Fruit fly (Drosophila melanogaster) whole organism, embryonic: ENCODE results near the gene betaTub65B.

ENCODE experiments used
- Atf3 ChIP-seq: fragments of 200-800 bp; sonication (Bioruptor generic); optimal IDR thresholded peaks from 3 replicates; lab custom pipeline; 2016; ENCODE audit warnings: missing biosample characterization, missing genetic modification characterization
- Blimp-1 ChIP-seq: fragments of 200-800 bp; sonication (Bioruptor generic); optimal IDR thresholded peaks from 3 replicates; lab custom pipeline; 2018; ENCODE audit warnings: missing biosample characterization, missing genetic modification characterization, mild to moderate bottlenecking, moderate library complexity, missing genetic modification reagents
- CG12071 ChIP-seq: fragments of 200-800 bp; sonication (Bioruptor generic); optimal IDR thresholded peaks from 3 replicates; lab custom pipeline; 2018; ENCODE audit warnings: missing biosample characterization, mild to moderate bottlenecking, missing genetic modification characterization
- CG12155 ChIP-seq: fragments of 200-800 bp; sonication (Bioruptor generic); optimal IDR thresholded peaks from 3 replicates; lab custom pipeline; 2016; ENCODE audit warnings: missing biosample characterization, missing genetic modification characterization
- CG12391 ChIP-seq: fragments of 200-800 bp; sonication (Bioruptor generic); optimal IDR thresholded peaks from 3 replicates; lab custom pipeline; 2018; ENCODE audit warnings: missing biosample characterization, mild to moderate bottlenecking, missing genetic modification characterization, moderate library complexity
- CG12744 ChIP-seq: fragments of 200-800 bp; sonication (Bioruptor generic); optimal IDR thresholded peaks from 2 replicates; lab custom pipeline; 2016; ENCODE audit warnings: missing biosample characterization, missing genetic modification characterization
- CG12942 ChIP-seq: fragments of 200-800 bp; sonication (Bioruptor generic); optimal IDR thresholded peaks from 3 replicates; lab custom pipeline; 2016; ENCODE audit warnings: missing biosample characterization, missing genetic modification characterization
- CG14965 ChIP-seq: fragments of 200-800 bp; sonication (Bioruptor generic); optimal IDR thresholded peaks from 2 replicates; lab custom pipeline; 2016; ENCODE audit warnings: missing biosample characterization, missing genetic modification characterization, borderline replicate concordance
- CG1832 ChIP-seq: fragments of 200-800 bp; sonication (Bioruptor generic); optimal IDR thresholded peaks from 2 replicates; lab custom pipeline; 2017; ENCODE audit warnings: missing biosample characterization, mild to moderate bottlenecking, missing genetic modification characterization, inconsistent platforms
- CG18476 ChIP-seq: fragments of 200-800 bp; sonication (Bioruptor generic); optimal IDR thresholded peaks from 2 replicates; lab custom pipeline; 2016; ENCODE audit warnings: missing biosample characterization, mild to moderate bottlenecking, missing genetic modification characterization
- CG2199 ChIP-seq: fragments of 200-800 bp; sonication (Bioruptor generic); IDR thresholded peaks from 3 replicates; pipeline ENCODE4 v1.3.6; 2022; ENCODE audit warnings: missing biosample characterization, missing genetic modification characterization
- CG2202 ChIP-seq: fragments of 200-800 bp; sonication (Bioruptor generic); optimal IDR thresholded peaks from 2 replicates; lab custom pipeline; 2018; ENCODE audit warnings: missing biosample characterization, mild to moderate bottlenecking, missing genetic modification characterization
- CG30431 ChIP-seq: fragments of 200-800 bp; sonication (Bioruptor generic); optimal IDR thresholded peaks from 2 replicates; lab custom pipeline; 2017; ENCODE audit warnings: missing biosample characterization, missing genetic modification characterization
- CG31365 ChIP-seq: fragments of 200-800 bp; sonication (Bioruptor generic); optimal IDR thresholded peaks from 2 replicates; lab custom pipeline; 2018; ENCODE audit warnings: missing biosample characterization, mild to moderate bottlenecking, missing genetic modification characterization
- CG31388 ChIP-seq: fragments of 200-800 bp; sonication (Bioruptor generic); optimal IDR thresholded peaks from 2 replicates; lab custom pipeline; 2016; ENCODE audit warnings: missing biosample characterization, missing genetic modification characterization
- CG34224 ChIP-seq: fragments of 200-800 bp; sonication (Bioruptor generic); IDR thresholded peaks from 3 replicates; pipeline ENCODE4 v1.3.6; 2022; ENCODE audit warnings: missing biosample characterization, missing genetic modification characterization; ENCODE audit not compliant: partially characterized antibody
- CG3847 ChIP-seq: fragments of 200-800 bp; sonication (Bioruptor generic); IDR thresholded peaks from 2 replicates; pipeline ENCODE4 v1.3.6; 2022; ENCODE audit warnings: missing biosample characterization, missing genetic modification characterization
- CG42726 ChIP-seq: fragments of 200-800 bp; sonication (Bioruptor generic); IDR thresholded peaks from 2 replicates; pipeline ENCODE4 v1.3.6; 2022; ENCODE audit warnings: missing biosample characterization, missing genetic modification characterization; ENCODE audit not compliant: partially characterized antibody
- CG4424 ChIP-seq: fragments of 200-800 bp; sonication (Bioruptor generic); optimal IDR thresholded peaks from 3 replicates; lab custom pipeline; 2016; ENCODE audit warnings: missing biosample characterization, missing genetic modification characterization
- CG9727 ChIP-seq: fragments of 200-800 bp; sonication (Bioruptor generic); optimal IDR thresholded peaks from 3 replicates; lab custom pipeline; 2017; ENCODE audit warnings: missing biosample characterization, mild to moderate bottlenecking, missing genetic modification characterization
- CG9932 ChIP-seq: fragments of 200-800 bp; sonication (Bioruptor generic); IDR thresholded peaks from 2 replicates; pipeline ENCODE4 v1.3.6; 2022; ENCODE audit warnings: missing biosample characterization, missing genetic modification characterization
- Camta ChIP-seq: fragments of 200-800 bp; sonication (Bioruptor generic); optimal IDR thresholded peaks from 2 replicates; lab custom pipeline; 2016; ENCODE audit warnings: missing biosample characterization, missing genetic modification characterization
- D19B ChIP-seq: fragments of 200-800 bp; sonication (Bioruptor generic); optimal IDR thresholded peaks from 2 replicates; lab custom pipeline; 2017; ENCODE audit warnings: missing biosample characterization, mild to moderate bottlenecking, missing genetic modification characterization
- Drgx ChIP-seq: fragments of 200-800 bp; sonication (Bioruptor generic); IDR thresholded peaks from 2 replicates; pipeline ENCODE4 v1.3.6; 2022; ENCODE audit warnings: missing biosample characterization, missing genetic modification characterization
- Fer3 ChIP-seq: fragments of 200-800 bp; sonication (Bioruptor generic); optimal IDR thresholded peaks from 2 replicates; lab custom pipeline; 2018; ENCODE audit warnings: missing biosample characterization, mild to moderate bottlenecking, missing genetic modification characterization, moderate library complexity
- HLH54F ChIP-seq: fragments of 200-800 bp; sonication (Bioruptor generic); optimal IDR thresholded peaks from 3 replicates; lab custom pipeline; 2016; ENCODE audit warnings: missing biosample characterization, missing genetic modification characterization
- Hmx ChIP-seq: fragments of 200-800 bp; sonication (Bioruptor generic); optimal IDR thresholded peaks from 2 replicates; lab custom pipeline; 2016; ENCODE audit warnings: missing biosample characterization, missing genetic modification characterization
- MTF-1 ChIP-seq: fragments of 200-800 bp; sonication (Bioruptor generic); optimal IDR thresholded peaks from 2 replicates; lab custom pipeline; 2018; ENCODE audit warnings: missing biosample characterization, mild to moderate bottlenecking, missing genetic modification characterization, borderline replicate concordance
- NFAT ChIP-seq: fragments of 200-800 bp; sonication (Bioruptor generic); IDR thresholded peaks from 2 replicates; pipeline ENCODE4 v1.3.6; 2022; ENCODE audit warnings: missing biosample characterization, missing genetic modification characterization
- Ravus ChIP-seq: fragments of 200-800 bp; sonication (Bioruptor generic); IDR thresholded peaks from 2 replicates; pipeline ENCODE4 v1.3.6; 2022; ENCODE audit warnings: missing biosample characterization, missing genetic modification characterization
- Scr ChIP-seq: fragments of 200-800 bp; sonication (Bioruptor generic); IDR thresholded peaks from 2 replicates; pipeline ENCODE4 v1.3.6; 2022; ENCODE audit warnings: missing biosample characterization, missing genetic modification characterization; ENCODE audit not compliant: partially characterized antibody
- Sox100B ChIP-seq: fragments of 200-800 bp; sonication (Bioruptor generic); optimal IDR thresholded peaks from 3 replicates; lab custom pipeline; 2018; ENCODE audit warnings: missing biosample characterization, mild to moderate bottlenecking, missing genetic modification characterization
- Xbp1 ChIP-seq: fragments of 200-800 bp; sonication (Bioruptor generic); optimal IDR thresholded peaks from 3 replicates; lab custom pipeline; 2016; ENCODE audit warnings: missing biosample characterization, mild to moderate bottlenecking, missing genetic modification characterization
- ap ChIP-seq: fragments of 200-800 bp; sonication (Bioruptor generic); IDR thresholded peaks from 2 replicates; pipeline ENCODE4 v1.3.6; 2022; ENCODE audit warnings: missing biosample characterization, missing genetic modification characterization
- bcd ChIP-seq: fragments of 200-800 bp; sonication (Bioruptor generic); optimal IDR thresholded peaks from 2 replicates; lab custom pipeline; 2017; ENCODE audit warnings: missing biosample characterization, mild to moderate bottlenecking, missing genetic modification characterization
- crol ChIP-seq: fragments of 200-800 bp; sonication (Bioruptor generic); IDR thresholded peaks from 2 replicates; pipeline ENCODE4 v1.3.6; 2022; ENCODE audit warnings: missing biosample characterization, missing genetic modification characterization
- crp ChIP-seq, 2 experiments: fragments of 200-800 bp; sonication (Bioruptor generic); optimal IDR thresholded peaks; 2 replicates in 1 of 2; 3 replicates in 1 of 2; lab custom pipeline; 2017; ENCODE audit warnings: missing biosample characterization in 2 of 2, missing genetic modification characterization in 2 of 2, mild to moderate bottlenecking in 1 of 2, moderate library complexity in 1 of 2
- emc ChIP-seq: fragments of 200-800 bp; sonication (Bioruptor generic); optimal IDR thresholded peaks from 2 replicates; lab custom pipeline; 2016; ENCODE audit warnings: missing biosample characterization, missing genetic modification characterization
- en ChIP-seq: fragments of 200-800 bp; sonication (Bioruptor generic); optimal IDR thresholded peaks from 2 replicates; lab custom pipeline; 2016; ENCODE audit warnings: missing biosample characterization, missing genetic modification characterization
- eve ChIP-seq, 2 experiments: fragments of >200 bp; optimal IDR thresholded peaks; 2 replicates each; lab custom pipeline; 2017; ENCODE audit warnings: missing biosample characterization in 2 of 2, missing genetic modification characterization in 2 of 2
- ftz-f1 ChIP-seq: fragments of 200-800 bp; sonication (Bioruptor generic); optimal IDR thresholded peaks from 2 replicates; lab custom pipeline; 2016; ENCODE audit warnings: missing biosample characterization, missing genetic modification characterization
- h ChIP-seq: fragments of >200 bp; optimal IDR thresholded peaks from 2 replicates; lab custom pipeline; 2017
- ham ChIP-seq: fragments of 200-800 bp; sonication (Bioruptor generic); IDR thresholded peaks from 2 replicates; pipeline ENCODE4 v1.3.6; 2022; ENCODE audit warnings: missing biosample characterization, missing genetic modification characterization
- hth ChIP-seq: fragments of >200 bp; optimal IDR thresholded peaks from 2 replicates; lab custom pipeline; 2017; ENCODE audit warnings: inconsistent platforms
- knrl ChIP-seq: fragments of 200-800 bp; sonication (Bioruptor generic); IDR thresholded peaks from 3 replicates; pipeline ENCODE4 v1.3.6; 2022; ENCODE audit warnings: missing biosample characterization, missing genetic modification characterization; ENCODE audit not compliant: partially characterized antibody
- lov ChIP-seq, 2 experiments: fragments of 200-800 bp in 1 of 2; fragments of >200 bp in 1 of 2; sonication (Bioruptor generic) in 1 of 2; IDR thresholded peaks in 1 of 2; optimal IDR thresholded peaks in 1 of 2; 2 replicates in 1 of 2; 3 replicates in 1 of 2; pipeline versions ENCODE4 v1.3.6 to Lab custom; 2017 to 2022; ENCODE audit warnings: missing biosample characterization in 1 of 2, missing genetic modification characterization in 1 of 2
- mld ChIP-seq: fragments of 200-800 bp; sonication (Bioruptor generic); IDR thresholded peaks from 3 replicates; pipeline ENCODE4 v1.3.6; 2022; ENCODE audit warnings: missing biosample characterization, missing genetic modification characterization; ENCODE audit not compliant: partially characterized antibody
- phol ChIP-seq: fragments of 200-800 bp; sonication (Bioruptor generic); optimal IDR thresholded peaks from 3 replicates; lab custom pipeline; 2018; ENCODE audit warnings: missing biosample characterization, mild to moderate bottlenecking, missing genetic modification characterization, moderate library complexity
- rib ChIP-seq: fragments of 200-800 bp; sonication (Bioruptor generic); IDR thresholded peaks from 2 replicates; pipeline ENCODE4 v1.3.6; 2022; ENCODE audit warnings: missing biosample characterization, missing genetic modification characterization
- sisA ChIP-seq: fragments of 200-800 bp; sonication (Bioruptor generic); IDR thresholded peaks from 2 replicates; pipeline ENCODE4 v1.3.6; 2022; ENCODE audit warnings: missing biosample characterization, missing genetic modification characterization
- vnd ChIP-seq: fragments of 200-800 bp; sonication (Bioruptor generic); IDR thresholded peaks from 3 replicates; pipeline ENCODE4 v1.3.6; 2022; ENCODE audit warnings: missing biosample characterization, missing genetic modification characterization; ENCODE audit not compliant: partially characterized antibody

Gene betaTub65B

DNA sequence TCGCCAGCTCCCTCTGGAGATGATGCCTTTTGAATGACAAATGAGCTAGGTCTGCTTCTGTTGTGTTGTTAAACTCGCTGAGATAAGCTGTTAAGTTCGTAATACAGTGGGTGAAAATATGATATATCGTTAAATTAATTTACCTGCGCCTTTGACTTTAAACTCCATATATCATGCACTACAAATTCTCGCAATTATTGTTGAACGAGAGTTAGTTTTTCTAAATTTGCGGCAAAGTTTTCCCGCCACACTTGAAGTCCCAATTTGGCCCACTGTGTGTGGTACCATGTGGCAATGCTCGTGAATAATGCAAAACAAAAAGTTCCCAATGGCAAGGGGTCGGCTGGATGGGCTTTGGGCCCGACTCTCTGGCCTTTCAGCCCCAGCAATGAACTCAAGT, 46.2 kb downstream of the betaTub65B start (continued):
- peak; percentile 77 for TF ChIP-seq CG12071 (GFP tag; lab: Kevin White, UChicago)
- peak; percentile 26 for TF ChIP-seq Atf3 (GFP tag; lab: Kevin White, UChicago)
- TF ChIP-seq Ravus (GFP tag; lab: Robert Waterston, UW): no peak
- peak; percentile 25 for TF ChIP-seq CG12942 (GFP tag; lab: Kevin White, UChicago)
- peak; percentile 71 for TF ChIP-seq phol (tag; lab: Kevin White, UChicago)
- no peak for TF ChIP-seq vnd (GFP tag; lab: Robert Waterston, UW)
- TF ChIP-seq Hmx (GFP tag; lab: Kevin White, UChicago): no peak
- TF ChIP-seq ham (GFP tag; lab: Robert Waterston, UW): no peak
- no peak for TF ChIP-seq CG12391 (tag; lab: Kevin White, UChicago)
- TF ChIP-seq en (GFP tag; lab: Kevin White, UChicago): no peak
- TF ChIP-seq CG12744 (GFP tag; lab: Kevin White, UChicago): peak; percentile 3
- TF ChIP-seq CG9727 (GFP tag; lab: Kevin White, UChicago): peak; percentile 27
- TF ChIP-seq ap (GFP tag; lab: Robert Waterston, UW): 0 out of 2 replicates have a peak, but pooled peaks have one; percentile 32
- no peak for TF ChIP-seq CG2199
- TF ChIP-seq MTF-1 (GFP tag; lab: Kevin White, UChicago): no peak
- TF ChIP-seq CG14965 (GFP tag; lab: Kevin White, UChicago): no peak
- no peak for TF ChIP-seq hth (lab: Kevin White, UChicago)
- no peak for TF ChIP-seq CG34224
- peak; percentile 58 for TF ChIP-seq Xbp1 (GFP tag; lab: Kevin White, UChicago)
- no peak for TF ChIP-seq CG12155 (GFP tag; lab: Kevin White, UChicago)
- no peak for TF ChIP-seq rib (GFP tag; lab: Robert Waterston, UW)
- no peak for TF ChIP-seq ftz-f1 (GFP tag; lab: Kevin White, UChicago)
- TF ChIP-seq knrl: no peak
- no peak for TF ChIP-seq crol (GFP tag; lab: Robert Waterston, UW)
- TF ChIP-seq CG4424 (GFP tag; lab: Kevin White, UChicago): peak; percentile 23
- TF ChIP-seq mld: no peak
- peak; percentile 44 for TF ChIP-seq CG31365
- peak; percentile 54 for TF ChIP-seq CG3847 (GFP tag; lab: Robert Waterston, UW)
- TF ChIP-seq h (lab: Kevin White, UChicago): no peak
- TF ChIP-seq CG31388 (GFP tag; lab: Kevin White, UChicago): no peak
- TF ChIP-seq Fer3 (tag; lab: Kevin White, UChicago): peak; percentile 71
- TF ChIP-seq CG18476 (GFP tag; lab: Kevin White, UChicago): no peak
- TF ChIP-seq HLH54F (GFP tag; lab: Kevin White, UChicago): no peak
- TF ChIP-seq lov (optimal IDR thresholded peaks at IDR 0.05; lab: Kevin White, UChicago): no peak
- TF ChIP-seq lov (GFP tag; IDR thresholded peaks at IDR 0.05; lab: Robert Waterston, UW): no peak
- peak; percentile 16 for TF ChIP-seq Camta (GFP tag; lab: Kevin White, UChicago)
- peak; percentile 42; the same call in 1 of the 2 replicates for TF ChIP-seq CG9932 (GFP tag; lab: Robert Waterston, UW)
- peak; percentile 50 for TF ChIP-seq Sox100B
- no peak for TF ChIP-seq CG2202 (tag; lab: Kevin White, UChicago)
- TF ChIP-seq CG42726 (GFP tag; lab: Robert Waterston, UW): no peak
- peak; percentile 62 for TF ChIP-seq sisA (GFP tag; lab: Robert Waterston, UW)
- TF ChIP-seq CG1832 (GFP tag; lab: Kevin White, UChicago): no peak
- peak in 1 of 2 experiments; percentile 66 for TF ChIP-seq eve (GFP tag; optimal IDR thresholded peaks at IDR 0.05; lab: Kevin White, UChicago)
- TF ChIP-seq D19B (GFP tag; lab: Kevin White, UChicago): no peak
- peak; percentile 78 for TF ChIP-seq Drgx (GFP tag; lab: Robert Waterston, UW)
- TF ChIP-seq CG30431 (GFP tag; lab: Kevin White, UChicago): peak; percentile 10
- TF ChIP-seq emc (GFP tag; lab: Kevin White, UChicago): peak; percentile 36
- TF ChIP-seq crp (GFP tag; optimal IDR thresholded peaks at IDR 0.05; lab: Kevin White, UChicago): no peak
- peak; percentile 57 for TF ChIP-seq bcd
- no peak for TF ChIP-seq Scr (GFP tag; lab: Robert Waterston, UW)
- TF ChIP-seq NFAT: no peak
- TF ChIP-seq Blimp-1 (GFP tag; lab: Kevin White, UChicago): no peak
